Worm (Caenorhabditis elegans) whole organism, L2 larva: ENCODE data around the gene spig-9.

ENCODE experiments used
- ama-1 ChIP-seq: fragments of 150-350 bp; optimal IDR thresholded peaks from 2 replicates; lab custom pipeline; 2018; ENCODE audit warnings: inconsistent platforms
- dmd-4 ChIP-seq: sonication (generic microtip); optimal IDR thresholded peaks from 2 replicates; lab custom pipeline; 2017; ENCODE audit warnings: missing biosample characterization, missing genetic modification characterization
- egl-27 ChIP-seq: sonication (generic microtip); optimal IDR thresholded peaks from 3 replicates; lab custom pipeline; 2017; ENCODE audit warnings: missing biosample characterization, missing genetic modification reagents, missing genetic modification characterization
- fos-1 ChIP-seq: fragments of 150-350 bp; optimal IDR thresholded peaks from 2 replicates; lab custom pipeline; 2014; ENCODE audit warnings: missing biosample characterization, missing genetic modification characterization
- lin-13 ChIP-seq: fragments of 150-350 bp; optimal IDR thresholded peaks from 2 replicates; lab custom pipeline; 2014; ENCODE audit warnings: missing biosample characterization, missing genetic modification reagents, missing genetic modification characterization
- lsy-2 ChIP-seq, 2 experiments: fragments of 150-350 bp in 1 of 2; sonication (generic microtip) in 1 of 2; optimal IDR thresholded peaks; 2 replicates each; lab custom pipeline; 2014 to 2017; ENCODE audit warnings: missing biosample characterization in 2 of 2, missing genetic modification characterization in 2 of 2
- ztf-11 ChIP-seq: sonication (generic microtip); optimal IDR thresholded peaks from 2 replicates; lab custom pipeline; 2017; ENCODE audit warnings: missing biosample characterization, missing genetic modification characterization

- no peak for TF ChIP-seq ztf-11 (tag; lab: Kevin White, UChicago)
- no peak for TF ChIP-seq lin-13 (GFP tag; lab: Kevin White, UChicago)
- no peak for TF ChIP-seq ama-1
- TF ChIP-seq lsy-2 (tag; optimal IDR thresholded peaks at IDR 0.05; lab: Kevin White, UChicago): no peak
- TF ChIP-seq fos-1: peak; percentile 88
- no peak for TF ChIP-seq dmd-4 (tag; lab: Kevin White, UChicago)
- TF ChIP-seq egl-27 (tag; lab: Kevin White, UChicago): no peak
Observed at ce11 chrV:13577463-13577862, 34.2 kb downstream of the spig-9 start.
